Fruit fly (Drosophila melanogaster) whole organism, embryonic: ENCODE results near the gene al.

Experiments
- ATbp ChIP-seq: fragments of 200-800 bp; sonication (Bioruptor generic); optimal IDR thresholded peaks from 2 replicates; lab custom pipeline; 2017; ENCODE audit warnings: missing biosample characterization, mild to moderate bottlenecking, missing genetic modification characterization, missing genetic modification reagents
- Bdp1 ChIP-seq: fragments of 200-800 bp; sonication (Bioruptor generic); optimal IDR thresholded peaks from 3 replicates; lab custom pipeline; 2016; ENCODE audit warnings: missing biosample characterization, missing genetic modification characterization
- Blimp-1 ChIP-seq: fragments of 200-800 bp; sonication (Bioruptor generic); optimal IDR thresholded peaks from 3 replicates; lab custom pipeline; 2018; ENCODE audit warnings: missing biosample characterization, missing genetic modification characterization, mild to moderate bottlenecking, moderate library complexity, missing genetic modification reagents
- CG11093 ChIP-seq: fragments of 200-800 bp; sonication (Bioruptor generic); IDR thresholded peaks from 3 replicates; pipeline ENCODE4 v1.3.6; 2022; ENCODE audit warnings: missing biosample characterization, missing genetic modification characterization
- CG11456 ChIP-seq: fragments of 200-800 bp; sonication (Bioruptor generic); IDR thresholded peaks from 3 replicates; pipeline ENCODE4 v1.3.6; 2022; ENCODE audit warnings: missing biosample characterization, missing genetic modification characterization
- CG11560 ChIP-seq: fragments of 200-800 bp; sonication (Bioruptor generic); IDR thresholded peaks from 3 replicates; pipeline ENCODE4 v1.3.6; 2022; ENCODE audit warnings: missing biosample characterization, missing genetic modification characterization
- CG11696 ChIP-seq: fragments of 200-800 bp; sonication (Bioruptor generic); IDR thresholded peaks from 2 replicates; pipeline ENCODE4 v1.3.6; 2022; ENCODE audit warnings: missing biosample characterization, missing genetic modification characterization
- CG12744 ChIP-seq: fragments of 200-800 bp; sonication (Bioruptor generic); optimal IDR thresholded peaks from 2 replicates; lab custom pipeline; 2016; ENCODE audit warnings: missing biosample characterization, missing genetic modification characterization
- CG14710 ChIP-seq: fragments of 200-800 bp; sonication (Bioruptor generic); optimal IDR thresholded peaks from 3 replicates; lab custom pipeline; 2019; ENCODE audit warnings: missing biosample characterization, mild to moderate bottlenecking, missing genetic modification characterization, moderate library complexity
- CG15696 ChIP-seq: fragments of 200-800 bp; sonication (Bioruptor generic); optimal IDR thresholded peaks from 2 replicates; lab custom pipeline; 2019; ENCODE audit warnings: missing biosample characterization, mild to moderate bottlenecking, missing genetic modification characterization, moderate library complexity
- CG17912 ChIP-seq: fragments of 200-800 bp; sonication (Bioruptor generic); optimal IDR thresholded peaks from 2 replicates; lab custom pipeline; 2018; ENCODE audit warnings: missing biosample characterization, mild to moderate bottlenecking, missing genetic modification characterization
- CG18011 ChIP-seq: fragments of 200-800 bp; sonication (Bioruptor generic); optimal IDR thresholded peaks from 2 replicates; lab custom pipeline; 2017; ENCODE audit warnings: missing biosample characterization, missing genetic modification characterization, mild to moderate bottlenecking, moderate library complexity, missing genotype
- CG18262 ChIP-seq: fragments of 200-800 bp; optimal IDR thresholded peaks from 3 replicates; lab custom pipeline; 2019; ENCODE audit warnings: missing biosample characterization, mild to moderate bottlenecking, missing genetic modification characterization, moderate library complexity
- CG30020 ChIP-seq: fragments of 200-800 bp; optimal IDR thresholded peaks from 2 replicates; lab custom pipeline; 2019; ENCODE audit warnings: missing biosample characterization, mild to moderate bottlenecking, missing genetic modification characterization, moderate library complexity
- CG30431 ChIP-seq: fragments of 200-800 bp; sonication (Bioruptor generic); optimal IDR thresholded peaks from 2 replicates; lab custom pipeline; 2017; ENCODE audit warnings: missing biosample characterization, missing genetic modification characterization
- CG3407 ChIP-seq: fragments of 200-800 bp; sonication (Bioruptor generic); optimal IDR thresholded peaks from 2 replicates; lab custom pipeline; 2018; ENCODE audit warnings: missing biosample characterization, mild to moderate bottlenecking, missing genetic modification characterization
- CG3847 ChIP-seq: fragments of 200-800 bp; sonication (Bioruptor generic); IDR thresholded peaks from 2 replicates; pipeline ENCODE4 v1.3.6; 2022; ENCODE audit warnings: missing biosample characterization, missing genetic modification characterization
- CG43689 ChIP-seq: fragments of 200-800 bp; sonication (Bioruptor generic); IDR thresholded peaks from 2 replicates; pipeline ENCODE4 v1.3.6; 2022; ENCODE audit warnings: missing biosample characterization, missing genetic modification characterization
- CG6272 ChIP-seq: fragments of 200-800 bp; sonication (Bioruptor generic); IDR thresholded peaks from 2 replicates; pipeline ENCODE4 v1.3.6; 2022; ENCODE audit warnings: missing biosample characterization, missing genetic modification characterization
- CG6813 ChIP-seq: fragments of 200-800 bp; sonication (Bioruptor generic); optimal IDR thresholded peaks from 2 replicates; lab custom pipeline; 2017; ENCODE audit warnings: missing biosample characterization, missing genetic modification characterization, mild to moderate bottlenecking, moderate library complexity, missing genetic modification reagents
- CG7271 ChIP-seq: fragments of 200-800 bp; sonication (Bioruptor generic); optimal IDR thresholded peaks from 2 replicates; lab custom pipeline; 2018; ENCODE audit warnings: missing biosample characterization, mild to moderate bottlenecking, missing genetic modification characterization, moderate library complexity
- CG7839 ChIP-seq: fragments of 200-800 bp; sonication (Bioruptor generic); optimal IDR thresholded peaks from 3 replicates; lab custom pipeline; 2018; ENCODE audit warnings: missing biosample characterization, mild to moderate bottlenecking, missing genetic modification characterization, moderate library complexity
- CG8478 ChIP-seq: fragments of >200 bp; optimal IDR thresholded peaks from 2 replicates; lab custom pipeline; 2018
- CG9932 ChIP-seq: fragments of 200-800 bp; sonication (Bioruptor generic); IDR thresholded peaks from 2 replicates; pipeline ENCODE4 v1.3.6; 2022; ENCODE audit warnings: missing biosample characterization, missing genetic modification characterization
- GATAe ChIP-seq: fragments of 200-800 bp; sonication (Bioruptor generic); conservative IDR thresholded peaks from 2 replicates; pipeline ENCODE4 v1.3.6; 2022; ENCODE audit warnings: missing biosample characterization, missing genetic modification characterization
- H2.0 ChIP-seq: fragments of 200-800 bp; sonication (Bioruptor generic); IDR thresholded peaks from 2 replicates; pipeline ENCODE4 v1.3.6; 2022; ENCODE audit warnings: missing biosample characterization, missing genetic modification characterization
- HHEX ChIP-seq: fragments of 200-800 bp; sonication (Bioruptor generic); optimal IDR thresholded peaks from 3 replicates; lab custom pipeline; 2017; ENCODE audit warnings: missing biosample characterization, mild to moderate bottlenecking, missing genetic modification characterization, missing genetic modification reagents
- Hand ChIP-seq: fragments of 200-800 bp; sonication (Bioruptor generic); optimal IDR thresholded peaks from 2 replicates; lab custom pipeline; 2017; ENCODE audit warnings: mild to moderate bottlenecking, missing biosample characterization, missing genetic modification reagents, missing genetic modification characterization
- MBD-R2 ChIP-seq: fragments of 200-800 bp; sonication (Bioruptor generic); IDR thresholded peaks from 2 replicates; pipeline ENCODE4 v1.3.6; 2022; ENCODE audit warnings: missing biosample characterization, missing genetic modification characterization
- Mrtf ChIP-seq: fragments of 200-800 bp; sonication (Bioruptor generic); IDR thresholded peaks from 3 replicates; pipeline ENCODE4 v1.3.6; 2022; ENCODE audit warnings: missing biosample characterization, missing genetic modification characterization
- Nf-YA ChIP-seq: fragments of 200-800 bp; sonication (Bioruptor generic); IDR thresholded peaks from 2 replicates; pipeline ENCODE4 v1.3.6; 2022; ENCODE audit warnings: missing biosample characterization, missing genetic modification characterization
- NfI ChIP-seq: fragments of 200-800 bp; sonication (Bioruptor generic); optimal IDR thresholded peaks from 3 replicates; lab custom pipeline; 2018; ENCODE audit warnings: missing biosample characterization, mild to moderate bottlenecking, missing genetic modification characterization, moderate library complexity
- Stat92E ChIP-seq, 3 experiments: fragments of >200 bp in 2 of 3; fragments of 200-800 bp in 1 of 3; sonication (Bioruptor generic) in 1 of 3; optimal IDR thresholded peaks; 2 replicates each; lab custom pipeline; 2017 to 2019; ENCODE audit warnings: missing biosample characterization in 3 of 3, missing genetic modification characterization in 3 of 3, mild to moderate bottlenecking in 1 of 3, moderate library complexity in 1 of 3
- abd-A ChIP-seq: fragments of 200-800 bp; sonication (Bioruptor generic); optimal IDR thresholded peaks from 3 replicates; lab custom pipeline; 2019; ENCODE audit warnings: missing biosample characterization, mild to moderate bottlenecking, missing genetic modification characterization, moderate library complexity
- br ChIP-seq: fragments of >200 bp; optimal IDR thresholded peaks from 2 replicates; lab custom pipeline; 2017
- bsh ChIP-seq, 2 experiments: fragments of 200-800 bp; sonication (Bioruptor generic); optimal IDR thresholded peaks; 2 replicates each; lab custom pipeline; 2017 to 2018; ENCODE audit warnings: mild to moderate bottlenecking in 2 of 2, missing biosample characterization in 2 of 2, missing genetic modification characterization in 2 of 2, moderate library complexity in 1 of 2
- croc ChIP-seq: fragments of 200-800 bp; sonication (Bioruptor generic); conservative IDR thresholded peaks from 3 replicates; pipeline ENCODE4 v1.3.6; 2022; ENCODE audit warnings: missing biosample characterization, missing genetic modification characterization
- fd96Cb ChIP-seq: fragments of 200-800 bp; sonication (Bioruptor generic); optimal IDR thresholded peaks from 2 replicates; lab custom pipeline; 2018; ENCODE audit warnings: missing biosample characterization, mild to moderate bottlenecking, missing genetic modification characterization, moderate library complexity
- odd ChIP-seq: fragments of 200-800 bp; sonication (Bioruptor generic); optimal IDR thresholded peaks from 2 replicates; lab custom pipeline; 2017; ENCODE audit warnings: missing biosample characterization, mild to moderate bottlenecking, missing genetic modification characterization
- onecut ChIP-seq: fragments of 200-800 bp; sonication (Bioruptor generic); IDR thresholded peaks from 2 replicates; pipeline ENCODE4 v1.3.6; 2022; ENCODE audit warnings: missing biosample characterization, missing genetic modification characterization
- pita ChIP-seq: fragments of 200-800 bp; sonication (Bioruptor generic); optimal IDR thresholded peaks from 2 replicates; lab custom pipeline; 2017; ENCODE audit warnings: missing biosample characterization, mild to moderate bottlenecking, missing genetic modification characterization
- rib ChIP-seq: fragments of 200-800 bp; sonication (Bioruptor generic); IDR thresholded peaks from 2 replicates; pipeline ENCODE4 v1.3.6; 2022; ENCODE audit warnings: missing biosample characterization, missing genetic modification characterization
- ro ChIP-seq: fragments of 200-800 bp; sonication (Bioruptor generic); IDR thresholded peaks from 2 replicates; pipeline ENCODE4 v1.3.6; 2022; ENCODE audit warnings: missing biosample characterization, missing genetic modification characterization
- row ChIP-seq: fragments of 200-800 bp; sonication (Bioruptor generic); IDR thresholded peaks from 3 replicates; pipeline ENCODE4 v1.3.6; 2022; ENCODE audit warnings: missing biosample characterization, missing genetic modification characterization
- schlank ChIP-seq: fragments of 200-800 bp; sonication (Bioruptor generic); optimal IDR thresholded peaks from 2 replicates; lab custom pipeline; 2018; ENCODE audit warnings: missing biosample characterization, mild to moderate bottlenecking, missing genetic modification characterization
- stwl ChIP-seq: fragments of 200-800 bp; sonication (Bioruptor generic); optimal IDR thresholded peaks from 3 replicates; lab custom pipeline; 2018; ENCODE audit warnings: missing biosample characterization, mild to moderate bottlenecking, missing genetic modification characterization, moderate library complexity
- tup ChIP-seq: fragments of 200-800 bp; sonication (Bioruptor generic); optimal IDR thresholded peaks from 2 replicates; lab custom pipeline; 2016; ENCODE audit warnings: missing biosample characterization, mild to moderate bottlenecking, missing genetic modification characterization, moderate library complexity
- usp ChIP-seq: fragments of >200 bp; optimal IDR thresholded peaks from 2 replicates; lab custom pipeline; 2017; ENCODE audit warnings: missing biosample characterization, missing genetic modification characterization
- zfh1 ChIP-seq: fragments of 200-800 bp; sonication (Bioruptor generic); IDR thresholded peaks from 3 replicates; pipeline ENCODE4 v1.3.6; 2022; ENCODE audit warnings: missing biosample characterization, missing genetic modification characterization

The al gene

DNA sequence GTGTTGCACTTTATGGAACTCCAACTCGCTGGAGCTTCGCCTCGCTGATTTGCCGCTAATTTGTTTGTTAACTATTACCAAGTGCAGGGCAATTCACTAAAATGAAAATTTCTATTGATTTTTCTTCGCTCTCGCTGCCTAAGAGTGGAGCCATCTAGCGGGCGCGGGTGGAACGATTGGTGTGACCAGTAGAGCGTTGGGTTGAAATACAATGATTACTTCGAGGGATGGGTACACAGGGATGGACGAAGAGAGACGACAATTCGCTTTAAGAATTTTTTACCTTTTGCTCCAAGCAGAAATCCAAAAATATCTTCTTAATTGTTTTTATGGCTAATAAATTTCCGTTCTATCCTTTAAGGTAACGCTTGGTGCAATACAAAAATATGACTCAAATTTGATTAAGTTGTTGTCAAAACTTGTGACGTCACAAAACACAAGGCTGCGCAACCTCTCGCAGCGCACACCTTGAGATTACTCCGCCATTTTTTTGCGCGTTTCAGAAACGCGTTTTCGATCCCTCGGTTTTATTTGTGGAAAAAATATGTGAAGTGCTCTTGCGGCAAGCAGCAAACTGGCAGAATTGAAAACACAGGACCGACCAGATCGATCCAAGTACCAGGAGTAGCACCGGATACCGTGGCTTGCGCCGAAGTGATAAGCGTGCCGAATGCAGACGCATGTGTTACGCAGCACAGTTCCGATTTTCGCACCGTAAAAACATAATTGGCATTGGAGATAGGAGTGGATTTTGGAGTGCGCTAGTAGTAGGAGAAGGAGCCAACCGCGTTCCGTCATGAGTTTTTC lies 36.9 kb downstream of the al start, which contains the start of the genes AP-2alpha and ebi (continued):
- TF ChIP-seq CG18262 (peak; percentile 79), CG12744 (peak; percentile 90), abd-A (no peak), CG6272 (peak; percentile 92), CG11560 (tag; lab: Robert Waterston, UW) (peak; percentile 82), CG8478 (lab: Kevin White, UChicago) (no peak), NfI (GFP tag; lab: Kevin White, UChicago) (peak; percentile 83), CG30020 (peak; percentile 74), CG7839 (tag; lab: Kevin White, UChicago) (peak; percentile 84), Mrtf (GFP tag; lab: Robert Waterston, UW) (peak; percentile 84), CG6813 (GFP tag; lab: Kevin White, UChicago) (peak; percentile 44), CG3847 (GFP tag; lab: Robert Waterston, UW) (peak; percentile 94), CG7271 (no peak), CG14710 (peak; percentile 90), onecut (GFP tag; lab: Robert Waterston, UW) (peak; percentile 96), CG11696 (GFP tag; lab: Robert Waterston, UW) (0 out of 2 replicates have a peak, but pooled peaks have one; percentile 10), HHEX (GFP tag; lab: Kevin White, UChicago) (peak; percentile 68), zfh1 (peak; percentile 83), Hand (peak; percentile 58), br (lab: Kevin White, UChicago) (no peak), CG11456 (GFP tag; lab: Robert Waterston, UW) (peak; percentile 86), CG11093 (GFP tag; lab: Robert Waterston, UW) (peak; percentile 88), croc (GFP tag; lab: Robert Waterston, UW) (peak; percentile 89), CG9932 (GFP tag; lab: Robert Waterston, UW) (peak; percentile 95), H2.0 (GFP tag; lab: Robert Waterston, UW) (peak; percentile 77; the same call in 1 of the 2 replicates), ATbp (peak; percentile 63), stwl (tag; lab: Kevin White, UChicago) (peak; percentile 23), schlank (tag; lab: Kevin White, UChicago) (peak; percentile 67), usp (GFP tag; lab: Kevin White, UChicago) (no peak), ro (GFP tag; lab: Robert Waterston, UW) (peak; percentile 56; the same call in 1 of the 2 replicates), CG15696 (tag; lab: Kevin White, UChicago) (peak; percentile 83), pita (GFP tag; lab: Kevin White, UChicago) (no peak), rib (GFP tag; lab: Robert Waterston, UW) (peak; percentile 86), tup (peak; percentile 61), MBD-R2 (GFP tag; lab: Robert Waterston, UW) (peak; percentile 78), CG30431 (GFP tag; lab: Kevin White, UChicago) (peak; percentile 80), Blimp-1 (GFP tag; lab: Kevin White, UChicago) (peak; percentile 62), CG17912 (GFP tag; lab: Kevin White, UChicago) (peak; percentile 13), row (peak; percentile 98), GATAe (no peak), Nf-YA (GFP tag; lab: Robert Waterston, UW) (peak; percentile 41; the same call in 1 of the 2 replicates), CG18011 (GFP tag; lab: Kevin White, UChicago) (peak; percentile 69), bsh (GFP tag; optimal IDR thresholded peaks at IDR 0.05; lab: Kevin White, UChicago) (peak in 1 of 2 experiments; percentile 75), odd (GFP tag; lab: Kevin White, UChicago) (peak; percentile 60), CG3407 (GFP tag; lab: Kevin White, UChicago) (peak; percentile 71), CG43689 (peak; percentile 63; the same call in 1 of the 2 replicates), fd96Cb (tag; lab: Kevin White, UChicago) (peak; percentile 78), Stat92E (GFP tag; optimal IDR thresholded peaks at IDR 0.05; lab: Kevin White, UChicago) (peak in 1 of 3 experiments; percentile 72), Bdp1 (GFP tag; lab: Kevin White, UChicago) (peak; percentile 83)
